Worm (Caenorhabditis elegans) whole organism, early embryonic: ENCODE measurements around the gene rsu-1.

Experiments
- F13C5.2 ChIP-seq: sonication (generic microtip); optimal IDR thresholded peaks from 2 replicates; lab custom pipeline; 2017; ENCODE audit warnings: mild to moderate bottlenecking, missing genetic modification characterization, inconsistent platforms, missing compliant biosample characterization
- ama-1 ChIP-seq: fragments of 150-350 bp; optimal IDR thresholded peaks from 2 replicates; lab custom pipeline; 2014
- ceh-13 ChIP-seq: fragments of 200-800 bp; sonication (Bioruptor generic); optimal IDR thresholded peaks from 2 replicates; lab custom pipeline; 2018; ENCODE audit warnings: mild to moderate bottlenecking, missing genetic modification characterization, missing compliant biosample characterization
- ceh-36 ChIP-seq: sonication (generic microtip); optimal IDR thresholded peaks from 2 replicates; lab custom pipeline; 2016; ENCODE audit warnings: missing genetic modification characterization, inconsistent platforms, missing compliant biosample characterization
- hnd-1 ChIP-seq: sonication (generic microtip); optimal IDR thresholded peaks from 2 replicates; lab custom pipeline; 2016; ENCODE audit warnings: missing genetic modification characterization, missing compliant biosample characterization
- tbx-11 ChIP-seq: fragments of 200-800 bp; sonication (Bioruptor generic); IDR thresholded peaks from 2 replicates; pipeline ENCODE4 v1.3.6; 2022; ENCODE audit warnings: missing genetic modification characterization, missing compliant biosample characterization

DNA sequence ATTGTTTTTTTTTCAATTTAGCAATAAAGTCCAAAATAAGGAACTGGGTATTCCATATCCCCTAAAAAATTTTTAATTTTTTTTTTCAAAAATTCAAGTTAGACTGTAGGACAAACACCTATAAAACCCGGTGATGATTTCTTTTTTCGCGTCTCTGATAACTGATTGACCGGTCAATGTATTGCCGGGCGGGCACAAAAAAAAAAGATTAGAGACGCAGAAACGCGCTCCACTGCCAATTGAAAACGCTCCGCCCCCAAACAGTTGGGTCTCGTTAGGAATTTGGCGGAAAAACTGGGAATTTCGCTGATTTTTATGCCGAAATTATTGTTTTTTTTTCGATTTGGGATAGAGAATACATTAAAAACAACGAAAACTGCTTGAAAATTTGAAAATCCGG lies 3.4 kb upstream of the rsu-1 start:
- TF ChIP-seq tbx-11 (GFP tag; lab: Robert Waterston, UW) (no peak), ama-1 (lab: Kevin White, UChicago) (no peak), F13C5.2 (tag; lab: Kevin White, UChicago) (no peak), ceh-13 (no peak), ceh-36 (tag; lab: Kevin White, UChicago) (no peak), hnd-1 (tag; lab: Kevin White, UChicago) (no peak)
